Worm (Caenorhabditis elegans): ENCODE data around the gene sma-4.

- TF ChIP-seq lim-7 (GFP tag; IDR thresholded peaks at IDR 0.05) (no peak), mxl-2 (GFP tag; conservative IDR thresholded peaks at IDR 0.05) (no peak), arid-1 (GFP tag; conservative IDR thresholded peaks at IDR 0.05) (no peak), snpc-4 (tag; optimal IDR thresholded peaks at IDR 0.05) (no peak)
Observed at ce11 chrIII:5869429-5869828, 53.4 kb downstream of the sma-4 start, which contains the start of gene F01F1.15.
